Fruit fly (Drosophila melanogaster) whole organism, embryonic: ENCODE measurements around the gene Tpr2.

Source experiments
- Adf1 ChIP-seq: fragments of 200-800 bp; sonication (Bioruptor generic); IDR thresholded peaks from 2 replicates; pipeline ENCODE4 v1.3.6; 2022; ENCODE audit warnings: missing biosample characterization, missing genetic modification characterization
- Atf6 ChIP-seq: fragments of 200-800 bp; sonication (Bioruptor generic); IDR thresholded peaks from 2 replicates; pipeline ENCODE4 v1.3.6; 2022; ENCODE audit warnings: missing biosample characterization, missing genetic modification characterization
- BEAF-32 ChIP-seq: fragments of 200-800 bp; sonication (Bioruptor generic); optimal IDR thresholded peaks from 3 replicates; lab custom pipeline; 2017; ENCODE audit warnings: missing biosample characterization, missing genetic modification characterization, mild to moderate bottlenecking, moderate library complexity, missing genetic modification reagents
- C15 ChIP-seq: fragments of 200-800 bp; sonication (Bioruptor generic); IDR thresholded peaks from 3 replicates; pipeline ENCODE4 v1.3.6; 2022; ENCODE audit warnings: missing biosample characterization, missing genetic modification characterization
- CG10209 ChIP-seq: fragments of 200-800 bp; sonication (Bioruptor generic); optimal IDR thresholded peaks from 3 replicates; lab custom pipeline; 2017; ENCODE audit warnings: missing biosample characterization, mild to moderate bottlenecking, missing genetic modification characterization, missing genetic modification reagents
- CG1024 ChIP-seq: fragments of 200-800 bp; sonication (Bioruptor generic); IDR thresholded peaks from 2 replicates; pipeline ENCODE4 v1.3.6; 2022; ENCODE audit warnings: missing biosample characterization, missing genetic modification characterization
- CG10431 ChIP-seq: fragments of 200-800 bp; sonication (Bioruptor generic); optimal IDR thresholded peaks from 3 replicates; lab custom pipeline; 2018; ENCODE audit warnings: missing biosample characterization, mild to moderate bottlenecking, missing genetic modification characterization
- CG10462 ChIP-seq: fragments of 200-800 bp; sonication (Bioruptor generic); optimal IDR thresholded peaks from 2 replicates; lab custom pipeline; 2016; ENCODE audit warnings: missing biosample characterization, missing genetic modification characterization
- CG13296 ChIP-seq: fragments of 200-800 bp; sonication (Bioruptor generic); optimal IDR thresholded peaks from 3 replicates; lab custom pipeline; 2018; ENCODE audit warnings: missing biosample characterization, mild to moderate bottlenecking, missing genetic modification characterization
- CG15011 ChIP-seq: fragments of 200-800 bp; sonication (Bioruptor generic); optimal IDR thresholded peaks from 3 replicates; lab custom pipeline; 2018; ENCODE audit warnings: missing biosample characterization, mild to moderate bottlenecking, missing genetic modification characterization
- CG15073 ChIP-seq: fragments of 200-800 bp; sonication (Bioruptor generic); optimal IDR thresholded peaks from 2 replicates; lab custom pipeline; 2016; ENCODE audit warnings: missing biosample characterization, missing genetic modification characterization
- CG1529 ChIP-seq: fragments of 200-800 bp; sonication (Bioruptor generic); optimal IDR thresholded peaks from 3 replicates; lab custom pipeline; 2018; ENCODE audit warnings: missing biosample characterization, missing genetic modification characterization
- CG17568 ChIP-seq: fragments of 200-800 bp; sonication (Bioruptor generic); optimal IDR thresholded peaks from 2 replicates; lab custom pipeline; 2018; ENCODE audit warnings: missing biosample characterization, mild to moderate bottlenecking, missing genetic modification characterization, moderate library complexity
- CG17912 ChIP-seq: fragments of 200-800 bp; sonication (Bioruptor generic); optimal IDR thresholded peaks from 2 replicates; lab custom pipeline; 2018; ENCODE audit warnings: missing biosample characterization, mild to moderate bottlenecking, missing genetic modification characterization
- CG2120 ChIP-seq: fragments of 200-800 bp; sonication (Bioruptor generic); optimal IDR thresholded peaks from 3 replicates; lab custom pipeline; 2016; ENCODE audit warnings: missing biosample characterization, missing genetic modification characterization
- CG32772 ChIP-seq: fragments of 200-800 bp; sonication (Bioruptor generic); IDR thresholded peaks from 2 replicates; pipeline ENCODE4 v1.3.6; 2022; ENCODE audit warnings: missing biosample characterization, missing genetic modification characterization
- CG33557 ChIP-seq: fragments of 200-800 bp; sonication (Bioruptor generic); optimal IDR thresholded peaks from 2 replicates; lab custom pipeline; 2019; ENCODE audit warnings: missing biosample characterization, mild to moderate bottlenecking, missing genetic modification characterization, moderate library complexity
- CG3838 ChIP-seq: fragments of 200-800 bp; sonication (Bioruptor generic); optimal IDR thresholded peaks from 3 replicates; lab custom pipeline; 2016; ENCODE audit warnings: missing biosample characterization, missing genetic modification characterization
- CG3995 ChIP-seq: fragments of 200-800 bp; sonication (Bioruptor generic); optimal IDR thresholded peaks from 3 replicates; lab custom pipeline; 2016; ENCODE audit warnings: missing biosample characterization, missing genetic modification characterization
- CG6689 ChIP-seq: fragments of 200-800 bp; sonication (Bioruptor generic); IDR thresholded peaks from 2 replicates; pipeline ENCODE4 v1.3.6; 2022; ENCODE audit warnings: missing biosample characterization, missing genetic modification characterization
- CG6791 ChIP-seq: fragments of 200-800 bp; sonication (Bioruptor generic); IDR thresholded peaks from 3 replicates; pipeline ENCODE4 v1.3.6; 2022; ENCODE audit warnings: missing biosample characterization, missing genetic modification characterization; ENCODE audit not compliant: partially characterized antibody
- CG7357 ChIP-seq: fragments of 200-800 bp; sonication (Bioruptor generic); IDR thresholded peaks from 3 replicates; pipeline ENCODE4 v1.3.6; 2022; ENCODE audit warnings: missing biosample characterization, missing genetic modification characterization
- CG7372 ChIP-seq: fragments of 200-800 bp; sonication (Bioruptor generic); IDR thresholded peaks from 2 replicates; pipeline ENCODE4 v1.3.6; 2022; ENCODE audit warnings: missing biosample characterization, missing genetic modification characterization
- CG9797 ChIP-seq: fragments of 200-800 bp; sonication (Bioruptor generic); optimal IDR thresholded peaks from 3 replicates; lab custom pipeline; 2018; ENCODE audit warnings: missing biosample characterization, mild to moderate bottlenecking, missing genetic modification characterization
- D19B ChIP-seq: fragments of 200-800 bp; sonication (Bioruptor generic); optimal IDR thresholded peaks from 2 replicates; lab custom pipeline; 2017; ENCODE audit warnings: missing biosample characterization, mild to moderate bottlenecking, missing genetic modification characterization
- Drgx ChIP-seq: fragments of 200-800 bp; sonication (Bioruptor generic); IDR thresholded peaks from 2 replicates; pipeline ENCODE4 v1.3.6; 2022; ENCODE audit warnings: missing biosample characterization, missing genetic modification characterization
- Ets65A ChIP-seq: fragments of 200-800 bp; sonication (Bioruptor generic); peaks from one replicate; lab custom pipeline; 2016; ENCODE audit warnings: missing biosample characterization, missing genetic modification characterization
- Ets97D ChIP-seq: fragments of 200-800 bp; sonication (Bioruptor generic); optimal IDR thresholded peaks from 3 replicates; lab custom pipeline; 2016; ENCODE audit warnings: missing biosample characterization, missing genetic modification characterization
- GATAe ChIP-seq: fragments of 200-800 bp; sonication (Bioruptor generic); conservative IDR thresholded peaks from 2 replicates; pipeline ENCODE4 v1.3.6; 2022; ENCODE audit warnings: missing biosample characterization, missing genetic modification characterization
- Gsc ChIP-seq: fragments of 200-800 bp; sonication (Bioruptor generic); IDR thresholded peaks from 2 replicates; pipeline ENCODE4 v1.3.6; 2022; ENCODE audit warnings: missing biosample characterization, missing genetic modification characterization
- Gug ChIP-seq: fragments of 200-800 bp; sonication (Bioruptor generic); IDR thresholded peaks from 4 replicates; pipeline ENCODE4 v1.3.6; 2022; ENCODE audit warnings: missing biosample characterization, missing genetic modification characterization
- Hr78 ChIP-seq, 2 experiments: fragments of 200-800 bp in 1 of 2; fragments of >200 bp in 1 of 2; sonication (Bioruptor generic) in 1 of 2; optimal IDR thresholded peaks; 2 replicates each; lab custom pipeline; 2017 to 2019; ENCODE audit warnings: missing biosample characterization in 2 of 2, missing genetic modification characterization in 2 of 2, mild to moderate bottlenecking in 1 of 2, moderate library complexity in 1 of 2
- Kr ChIP-seq: fragments of 200-800 bp; sonication (Bioruptor generic); optimal IDR thresholded peaks from 2 replicates; lab custom pipeline; 2017; ENCODE audit warnings: missing biosample characterization, mild to moderate bottlenecking, missing genetic modification characterization
- Mad ChIP-seq: fragments of 200-800 bp; sonication (Bioruptor generic); optimal IDR thresholded peaks from 2 replicates; lab custom pipeline; 2016; ENCODE audit warnings: missing biosample characterization, missing genetic modification characterization
- Poxn ChIP-seq: fragments of 200-800 bp; sonication (Bioruptor generic); IDR thresholded peaks from 2 replicates; pipeline ENCODE4 v1.3.6; 2022; ENCODE audit warnings: missing biosample characterization, missing genetic modification characterization
- Sin3A ChIP-seq: fragments of >200 bp; optimal IDR thresholded peaks from 2 replicates; lab custom pipeline; 2018
- ash1 ChIP-seq: fragments of 200-800 bp; sonication (Bioruptor generic); optimal IDR thresholded peaks from 2 replicates; lab custom pipeline; 2018; ENCODE audit warnings: missing biosample characterization, mild to moderate bottlenecking, missing genetic modification characterization
- da ChIP-seq: fragments of 200-800 bp; sonication (Bioruptor generic); optimal IDR thresholded peaks from 2 replicates; lab custom pipeline; 2016; ENCODE audit warnings: missing biosample characterization, missing genetic modification characterization
- danr ChIP-seq: fragments of 200-800 bp; sonication (Bioruptor generic); IDR thresholded peaks from 2 replicates; pipeline ENCODE4 v1.3.6; 2022; ENCODE audit warnings: missing biosample characterization, missing genetic modification characterization
- dati ChIP-seq: fragments of 200-800 bp; sonication (Bioruptor generic); IDR thresholded peaks from 2 replicates; pipeline ENCODE4 v1.3.6; 2022; ENCODE audit warnings: missing biosample characterization, missing genetic modification characterization
- dmrt11E ChIP-seq: fragments of 200-800 bp; sonication (Bioruptor generic); optimal IDR thresholded peaks from 3 replicates; lab custom pipeline; 2018; ENCODE audit warnings: missing biosample characterization, mild to moderate bottlenecking, missing genetic modification characterization, moderate library complexity
- esg ChIP-seq: fragments of 200-800 bp; sonication (Bioruptor generic); conservative IDR thresholded peaks from 2 replicates; pipeline ENCODE4 v1.3.6; 2022; ENCODE audit warnings: missing biosample characterization, missing genetic modification characterization
- gem ChIP-seq: fragments of 200-800 bp; sonication (Bioruptor generic); optimal IDR thresholded peaks from 2 replicates; lab custom pipeline; 2019; ENCODE audit warnings: missing biosample characterization, mild to moderate bottlenecking, missing genetic modification characterization, moderate library complexity
- lab ChIP-seq: fragments of 200-800 bp; sonication (Bioruptor generic); optimal IDR thresholded peaks from 3 replicates; lab custom pipeline; 2017; ENCODE audit warnings: missing biosample characterization, missing genetic modification characterization, mild to moderate bottlenecking, moderate library complexity, missing genetic modification reagents
- lilli ChIP-seq: fragments of 200-800 bp; sonication (Bioruptor generic); optimal IDR thresholded peaks from 3 replicates; lab custom pipeline; 2016; ENCODE audit warnings: missing biosample characterization, missing genetic modification characterization
- nerfin-2 ChIP-seq: fragments of 200-800 bp; sonication (Bioruptor generic); IDR thresholded peaks from 2 replicates; pipeline ENCODE4 v1.3.6; 2022; ENCODE audit warnings: missing biosample characterization, missing genetic modification characterization; ENCODE audit not compliant: partially characterized antibody
- odd ChIP-seq: fragments of 200-800 bp; sonication (Bioruptor generic); optimal IDR thresholded peaks from 2 replicates; lab custom pipeline; 2017; ENCODE audit warnings: missing biosample characterization, mild to moderate bottlenecking, missing genetic modification characterization
- pan ChIP-seq, 4 experiments: fragments of >200 bp in 3 of 4; fragments of 200-800 bp in 1 of 4; sonication (Bioruptor generic) in 1 of 4; optimal IDR thresholded peaks in 3 of 4; IDR thresholded peaks in 1 of 4; 2 replicates each; pipeline versions ENCODE4 v1.3.6 to Lab custom; 2017 to 2022; ENCODE audit warnings: missing biosample characterization in 2 of 4, missing genetic modification characterization in 2 of 4, mixed read lengths in 1 of 4
- peb ChIP-seq: fragments of 200-800 bp; sonication (Bioruptor generic); IDR thresholded peaks from 2 replicates; pipeline ENCODE4 v1.3.6; 2022; ENCODE audit warnings: missing biosample characterization, missing genetic modification characterization
- tin ChIP-seq: fragments of 200-800 bp; sonication (Bioruptor generic); optimal IDR thresholded peaks from 3 replicates; lab custom pipeline; 2016; ENCODE audit warnings: missing biosample characterization, missing genetic modification characterization
- twi ChIP-seq: fragments of 200-800 bp; optimal IDR thresholded peaks from 2 replicates; lab custom pipeline; 2019; ENCODE audit warnings: missing biosample characterization, mild to moderate bottlenecking, missing genetic modification characterization, moderate library complexity
- zen2 ChIP-seq: fragments of 200-800 bp; sonication (Bioruptor generic); IDR thresholded peaks from 3 replicates; pipeline ENCODE4 v1.3.6; 2022; ENCODE audit warnings: missing biosample characterization, missing genetic modification characterization; ENCODE audit not compliant: partially characterized antibody

Tpr2 gene

dm6 chr2L:16523091-16523490 lies 31.8 kb downstream of the Tpr2 start (continued):
- TF ChIP-seq CG32772 (GFP tag; lab: Robert Waterston, UW) (no peak), CG13296 (GFP tag; lab: Kevin White, UChicago) (no peak), Mad (no peak), tin (GFP tag; lab: Kevin White, UChicago) (no peak), CG10431 (GFP tag; lab: Kevin White, UChicago) (no peak), Poxn (GFP tag; lab: Robert Waterston, UW) (no peak), nerfin-2 (GFP tag; lab: Robert Waterston, UW) (no peak), Atf6 (GFP tag; lab: Robert Waterston, UW) (no peak), CG15073 (GFP tag; lab: Kevin White, UChicago) (no peak), CG9797 (GFP tag; lab: Kevin White, UChicago) (no peak), Gug (no peak), Hr78 (GFP tag; optimal IDR thresholded peaks at IDR 0.05; lab: Kevin White, UChicago) (no peak), CG1529 (peak; percentile 29), Gsc (GFP tag; lab: Robert Waterston, UW) (no peak), dmrt11E (peak; percentile 2), Drgx (peak; percentile 71), Sin3A (lab: Kevin White, UChicago) (no peak), CG10209 (GFP tag; lab: Kevin White, UChicago) (no peak), CG7357 (GFP tag; lab: Robert Waterston, UW) (no peak), da (no peak), Ets97D (GFP tag; lab: Kevin White, UChicago) (no peak), esg (GFP tag; lab: Robert Waterston, UW) (no peak), CG6689 (GFP tag; lab: Robert Waterston, UW) (no peak), dati (GFP tag; lab: Robert Waterston, UW) (no peak), GATAe (GFP tag; lab: Robert Waterston, UW) (no peak), Adf1 (GFP tag; lab: Robert Waterston, UW) (peak; percentile 35), CG17912 (GFP tag; lab: Kevin White, UChicago) (no peak), Ets65A (no peak), CG1024 (GFP tag; lab: Robert Waterston, UW) (peak; percentile 19; the same call in 1 of the 2 replicates), D19B (GFP tag; lab: Kevin White, UChicago) (no peak), gem (tag; lab: Kevin White, UChicago) (no peak), danr (GFP tag; lab: Robert Waterston, UW) (no peak), CG6791 (no peak), CG17568 (GFP tag; lab: Kevin White, UChicago) (no peak), odd (GFP tag; lab: Kevin White, UChicago) (no peak), Kr (GFP tag; lab: Kevin White, UChicago) (no peak), ash1 (no peak), C15 (GFP tag; lab: Robert Waterston, UW) (no peak), zen2 (GFP tag; lab: Robert Waterston, UW) (no peak), CG3838 (GFP tag; lab: Kevin White, UChicago) (no peak), CG10462 (GFP tag; lab: Kevin White, UChicago) (no peak), peb (GFP tag; lab: Robert Waterston, UW) (no peak), CG2120 (GFP tag; lab: Kevin White, UChicago) (no peak), lab (GFP tag; lab: Kevin White, UChicago) (peak; percentile 15), CG7372 (GFP tag; lab: Robert Waterston, UW) (no peak), twi (peak; percentile 44), CG3995 (GFP tag; lab: Kevin White, UChicago) (no peak), pan (optimal IDR thresholded peaks at IDR 0.05; lab: Kevin White, UChicago) (no peak), pan (GFP tag; optimal IDR thresholded peaks at IDR 0.05 in 1 of 2, IDR thresholded peaks at IDR 0.05 in 1 of 2) (no peak), lilli (GFP tag; lab: Kevin White, UChicago) (no peak), BEAF-32 (GFP tag; lab: Kevin White, UChicago) (no peak), CG33557 (GFP tag; lab: Kevin White, UChicago) (no peak), CG15011 (GFP tag; lab: Kevin White, UChicago) (no peak)
